Worm (Caenorhabditis elegans) whole organism, L3 larva: ENCODE measurements around the gene ubc-1.

ENCODE experiments used
- elt-3 ChIP-seq, 3 experiments: fragments of 150-350 bp in 1 of 3; sonication (generic microtip) in 2 of 3; optimal IDR thresholded peaks; 2 replicates in 2 of 3; 4 replicates in 1 of 3; lab custom pipeline; 2014 to 2017; ENCODE audit warnings: missing biosample characterization in 3 of 3, missing genetic modification characterization in 3 of 3
- nhr-237 ChIP-seq: fragments of 150-350 bp; optimal IDR thresholded peaks from 2 replicates; lab custom pipeline; 2014; ENCODE audit warnings: missing biosample characterization, missing genetic modification characterization
- nhr-43 ChIP-seq: sonication (generic microtip); optimal IDR thresholded peaks from 2 replicates; lab custom pipeline; 2016; ENCODE audit warnings: mild to moderate bottlenecking, missing genetic modification characterization, missing compliant biosample characterization; ENCODE audit not compliant: poor library complexity, severe bottlenecking
- nhr-77 ChIP-seq: fragments of 150-350 bp; optimal IDR thresholded peaks from 2 replicates; lab custom pipeline; 2014; ENCODE audit warnings: missing biosample characterization, missing genetic modification characterization
- pha-4 ChIP-seq: fragments of 150-350 bp; optimal IDR thresholded peaks from 2 replicates; lab custom pipeline; 2014; ENCODE audit warnings: missing biosample characterization, missing genetic modification reagents, missing genetic modification characterization
- skn-1 ChIP-seq: fragments of 150-350 bp; optimal IDR thresholded peaks from 2 replicates; lab custom pipeline; 2014; ENCODE audit warnings: missing biosample characterization, missing genetic modification characterization
- tbx-2 ChIP-seq: sonication (generic microtip); optimal IDR thresholded peaks from 2 replicates; lab custom pipeline; 2016; ENCODE audit warnings: mild to moderate bottlenecking, missing genetic modification characterization, missing compliant biosample characterization
- zag-1 ChIP-seq: fragments of 150-350 bp; optimal IDR thresholded peaks from 2 replicates; lab custom pipeline; 2014; ENCODE audit warnings: missing biosample characterization, missing genetic modification characterization
- ztf-11 ChIP-seq: fragments of 150-350 bp; optimal IDR thresholded peaks from 2 replicates; lab custom pipeline; 2014; ENCODE audit warnings: missing biosample characterization, missing genetic modification characterization

- TF ChIP-seq nhr-237 (tag; lab: Kevin White, UChicago) (no peak), nhr-77 (tag; lab: Kevin White, UChicago) (no peak), nhr-43 (tag; lab: Kevin White, UChicago) (no peak), zag-1 (tag; lab: Kevin White, UChicago) (no peak), tbx-2 (tag; lab: Kevin White, UChicago) (no peak), skn-1 (no peak), pha-4 (tag; lab: Kevin White, UChicago) (no peak), ztf-11 (tag; lab: Kevin White, UChicago) (no peak), elt-3 (tag; optimal IDR thresholded peaks at IDR 0.05; lab: Kevin White, UChicago) (no peak)
These were observed 5.9 kb upstream of the ubc-1 start for ce11 chrIV:4096940-4097339.
